Fruit fly (Drosophila melanogaster) whole organism, prepupa: ENCODE data around the gene GlcAT-I.

ENCODE experiments used
- Blimp-1 ChIP-seq: fragments of 200-800 bp; sonication (Bioruptor generic); optimal IDR thresholded peaks from 3 replicates; lab custom pipeline; 2017; ENCODE audit warnings: missing biosample characterization, missing genetic modification characterization, mild to moderate bottlenecking, moderate library complexity, missing genetic modification reagents
- CG6854 ChIP-seq: fragments of 200-800 bp; sonication (Bioruptor generic); optimal IDR thresholded peaks from 2 replicates; lab custom pipeline; 2017; ENCODE audit warnings: missing biosample characterization, mild to moderate bottlenecking, missing genetic modification characterization
- CG8119 ChIP-seq: fragments of 200-800 bp; sonication (Bioruptor generic); IDR thresholded peaks from 3 replicates; pipeline ENCODE4 v1.3.6; 2022; ENCODE audit warnings: missing biosample characterization, missing genetic modification characterization
- Hr39 ChIP-seq: fragments of 200-800 bp; sonication (Bioruptor generic); optimal IDR thresholded peaks from 2 replicates; lab custom pipeline; 2016; ENCODE audit warnings: missing biosample characterization, missing genetic modification characterization
- Lpt ChIP-seq: fragments of 200-800 bp; sonication (Bioruptor generic); optimal IDR thresholded peaks from 3 replicates; lab custom pipeline; 2016; ENCODE audit warnings: missing biosample characterization, missing genetic modification characterization
- dac ChIP-seq: fragments of 200-800 bp; sonication (Bioruptor generic); optimal IDR thresholded peaks from 2 replicates; lab custom pipeline; 2017; ENCODE audit warnings: missing biosample characterization, mild to moderate bottlenecking, missing genetic modification characterization
- net ChIP-seq: fragments of 200-800 bp; sonication (Bioruptor generic); optimal IDR thresholded peaks from 3 replicates; lab custom pipeline; 2016; ENCODE audit warnings: missing biosample characterization, missing genetic modification characterization
- salr ChIP-seq, 2 experiments: fragments of 200-800 bp; sonication (Bioruptor generic); optimal IDR thresholded peaks; 3 replicates each; lab custom pipeline; 2016 to 2018; ENCODE audit warnings: missing biosample characterization in 2 of 2, missing genetic modification characterization in 2 of 2, mild to moderate bottlenecking in 1 of 2

DNA sequence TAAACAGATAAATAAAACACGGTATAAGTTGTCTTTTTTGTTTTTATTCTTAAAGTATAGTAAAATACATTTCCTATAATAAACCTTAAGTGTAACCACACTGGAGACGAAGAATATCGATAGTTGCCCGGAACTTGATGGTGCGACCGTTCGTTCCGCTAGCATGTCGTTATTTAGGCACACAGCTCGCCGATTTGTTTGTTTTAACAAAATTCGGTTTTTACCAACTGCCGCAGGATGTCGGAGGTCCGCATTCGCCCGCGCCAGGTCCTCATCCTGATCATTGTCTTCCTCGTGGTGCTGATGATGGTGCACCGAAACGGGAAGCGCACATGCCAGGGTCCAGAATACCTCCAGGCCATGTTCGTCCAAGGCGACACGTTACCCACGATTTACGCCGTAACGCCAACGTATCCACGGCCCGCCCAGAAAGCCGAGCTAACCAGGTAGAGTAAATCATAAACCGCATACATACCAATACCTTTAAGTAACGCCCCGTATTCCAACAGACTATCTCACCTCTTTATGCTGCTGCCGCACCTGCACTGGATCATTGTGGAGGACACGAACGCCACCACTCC is at the start of gene GlcAT-I:
- TF ChIP-seq CG8119 (GFP tag; lab: Robert Waterston, UW) (no peak), dac (no peak), Lpt (GFP tag; lab: Kevin White, UChicago) (no peak), Blimp-1 (GFP tag; lab: Kevin White, UChicago) (no peak), CG6854 (GFP tag; lab: Kevin White, UChicago) (no peak), net (no peak), Hr39 (GFP tag; lab: Kevin White, UChicago) (no peak), salr (GFP tag; optimal IDR thresholded peaks at IDR 0.05; lab: Kevin White, UChicago) (no peak)
